Fruit fly (Drosophila melanogaster): ENCODE measurements around the gene boi.
A peak's percentile ranks its signal among the peaks of the same experiment; 100 is the strongest.

The boi gene

DNA sequence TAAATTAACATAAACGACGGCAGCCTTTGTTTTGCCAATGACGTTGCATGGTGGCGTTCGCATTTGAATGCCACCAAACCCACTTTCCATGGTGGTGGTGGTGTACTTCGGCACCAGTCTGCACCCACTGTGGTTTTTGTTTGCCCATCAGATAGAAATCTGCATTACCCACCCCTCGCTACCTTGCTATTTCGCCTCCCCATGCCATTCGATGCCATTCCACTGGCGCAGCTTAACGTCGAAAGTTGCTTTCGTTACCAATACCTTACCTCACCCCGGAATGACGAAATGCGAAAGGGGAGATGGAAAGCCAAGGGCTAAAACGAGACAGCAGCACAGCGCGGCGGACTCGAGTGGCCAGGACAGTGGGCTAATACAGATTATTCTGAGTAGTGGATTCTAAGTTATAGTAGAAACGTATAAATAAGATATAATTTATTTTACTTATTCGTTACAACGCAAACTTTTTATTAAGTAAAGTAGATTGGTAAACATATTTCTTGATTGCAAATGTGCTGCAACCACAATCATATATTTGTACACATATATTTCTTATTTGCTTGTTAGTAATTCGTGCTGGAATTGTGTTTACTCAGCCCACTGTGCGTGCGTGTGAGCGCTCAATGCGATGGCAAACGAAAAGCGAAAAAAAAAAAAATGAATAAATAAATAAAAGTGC lies 73.5 kb downstream of the boi start (continued):
- TF ChIP-seq CG2199 (GFP tag; IDR thresholded peaks at IDR 0.05) = no peak
- TF ChIP-seq eve (GFP tag; optimal IDR thresholded peaks at IDR 0.05) = peak in 1 of 2 experiments; percentile 56
- TF ChIP-seq zen2 (GFP tag; IDR thresholded peaks at IDR 0.05; ENCODE audit: partially characterized antibody) = no peak
- peak; percentile 56 for TF ChIP-seq az2 (GFP tag; optimal IDR thresholded peaks at IDR 0.05)
- peak in 1 of 2 experiments; percentile 42 for TF ChIP-seq Eip74EF (GFP tag; optimal IDR thresholded peaks at IDR 0.05)
- TF ChIP-seq Gug (GFP tag; IDR thresholded peaks at IDR 0.05) = no peak
- no peak for TF ChIP-seq CG11560 (tag; IDR thresholded peaks at IDR 0.05)
- no peak for TF ChIP-seq Hr78 (GFP tag; optimal IDR thresholded peaks at IDR 0.05)
- TF ChIP-seq Sin3A (optimal IDR thresholded peaks at IDR 0.05) = no peak
- peak; percentile 65 for TF ChIP-seq Sox100B (GFP tag; optimal IDR thresholded peaks at IDR 0.05)
- TF ChIP-seq CG15011 (GFP tag; optimal IDR thresholded peaks at IDR 0.05) = peak; percentile 2
- TF ChIP-seq CG17361 (GFP tag; IDR thresholded peaks at IDR 0.05) = peak; percentile 63
- TF ChIP-seq Optix (GFP tag; IDR thresholded peaks at IDR 0.05) = no peak
- peak in 1 of 2 experiments; percentile 62 for TF ChIP-seq Hr51 (GFP tag; optimal IDR thresholded peaks at IDR 0.05)
- no peak for TF ChIP-seq CG8281 (tag; optimal IDR thresholded peaks at IDR 0.05)
- TF ChIP-seq tll (GFP tag; optimal IDR thresholded peaks at IDR 0.05) = no peak
- TF ChIP-seq zen (tag; optimal IDR thresholded peaks at IDR 0.05) = peak; percentile 31
- peak; percentile 21 for TF ChIP-seq CG11723 (GFP tag; optimal IDR thresholded peaks at IDR 0.05)
- TF ChIP-seq lbe (GFP tag; optimal IDR thresholded peaks at IDR 0.05) = no peak
- TF ChIP-seq ara (GFP tag; IDR thresholded peaks at IDR 0.05) = peak; percentile 40; the same call in 1 of the 2 replicates
- TF ChIP-seq CG2875 (GFP tag; optimal IDR thresholded peaks at IDR 0.05) = peak; percentile 39
- no peak for TF ChIP-seq ro (GFP tag; IDR thresholded peaks at IDR 0.05)
- TF ChIP-seq chif (GFP tag; optimal IDR thresholded peaks at IDR 0.05) = peak in 1 of 2 experiments; percentile 27
- peak; percentile 5 for TF ChIP-seq CG6813 (GFP tag; optimal IDR thresholded peaks at IDR 0.05)
- TF ChIP-seq CG1233 (GFP tag; optimal IDR thresholded peaks at IDR 0.05) = peak; percentile 7
- TF ChIP-seq CG17912 (GFP tag; optimal IDR thresholded peaks at IDR 0.05) = no peak
- no peak for TF ChIP-seq CG33213 (GFP tag; optimal IDR thresholded peaks at IDR 0.05)
- TF ChIP-seq gfzf (GFP tag; optimal IDR thresholded peaks at IDR 0.05) = no peak
- TF ChIP-seq CG10267 (tag; optimal IDR thresholded peaks at IDR 0.05) = peak; percentile 49
- no peak for TF ChIP-seq MBD-R2 (GFP tag; IDR thresholded peaks at IDR 0.05)
- TF ChIP-seq CG2120 (GFP tag; optimal IDR thresholded peaks at IDR 0.05) = no peak
- TF ChIP-seq CG12299 (tag; optimal IDR thresholded peaks at IDR 0.05) = no peak
- no peak for TF ChIP-seq repo (GFP tag; optimal IDR thresholded peaks at IDR 0.05)
- no peak for TF ChIP-seq esg (GFP tag; conservative IDR thresholded peaks at IDR 0.05)
- TF ChIP-seq row (GFP tag; IDR thresholded peaks at IDR 0.05) = peak; percentile 78
- TF ChIP-seq CG10209 (GFP tag; optimal IDR thresholded peaks at IDR 0.05) = peak; percentile 46
- TF ChIP-seq CG8924 (tag; optimal IDR thresholded peaks at IDR 0.05) = peak; percentile 58
- TF ChIP-seq gro (GFP tag; optimal IDR thresholded peaks at IDR 0.05) = no peak
- peak; percentile 29; the same call in 1 of the 2 replicates for TF ChIP-seq lmd (GFP tag; IDR thresholded peaks at IDR 0.05)
- no peak for TF ChIP-seq CG32532 (GFP tag; IDR thresholded peaks at IDR 0.05)
- TF ChIP-seq CrebB (tag; optimal IDR thresholded peaks at IDR 0.05) = no peak
- no peak for TF ChIP-seq vfl (GFP tag; optimal IDR thresholded peaks at IDR 0.05)
- TF ChIP-seq oc (tag; optimal IDR thresholded peaks at IDR 0.05) = peak; percentile 25
- no peak for TF ChIP-seq bigmax (GFP tag; optimal IDR thresholded peaks at IDR 0.05)
- no peak for TF ChIP-seq lov (optimal IDR thresholded peaks at IDR 0.05)
- TF ChIP-seq lov (GFP tag; IDR thresholded peaks at IDR 0.05) = no peak
- TF ChIP-seq CG16779 (GFP tag; IDR thresholded peaks at IDR 0.05) = no peak
- TF ChIP-seq CG11456 (GFP tag; IDR thresholded peaks at IDR 0.05) = no peak
- TF ChIP-seq peb (GFP tag; IDR thresholded peaks at IDR 0.05) = peak; percentile 8; the same call in 1 of the 2 replicates

Data from whole organism, embryonic.